Fruit fly (Drosophila melanogaster): Measurements from ENCODE around the gene CG18577.

CG18577 gene

dm6 chr3R:11216156-11216630 lies 20.3 kb downstream of the CG18577 start, which contains the start of the genes RpS25 and CG4820 (continued):
- TF ChIP-seq Sox14 (GFP tag; optimal IDR thresholded peaks at IDR 0.05): peak; percentile 83
- TF ChIP-seq CG15336 (GFP tag; IDR thresholded peaks at IDR 0.05): peak; percentile 24; the same call in 1 of the 2 replicates
- TF ChIP-seq lz (GFP tag; optimal IDR thresholded peaks at IDR 0.05): peak; percentile 91
- TF ChIP-seq CG11294 (GFP tag; IDR thresholded peaks at IDR 0.05): 0 out of 2 replicates have a peak, but pooled peaks have one; percentile 36
- peak; percentile 82 for TF ChIP-seq CG34406 (GFP tag; optimal IDR thresholded peaks at IDR 0.05)
- TF ChIP-seq CG6792 (GFP tag; optimal IDR thresholded peaks at IDR 0.05): peak; percentile 77
- peak; percentile 53 for TF ChIP-seq CG11902 (GFP tag; optimal IDR thresholded peaks at IDR 0.05)
- TF ChIP-seq CG9139 (GFP tag; optimal IDR thresholded peaks at IDR 0.05): peak; percentile 75
- TF ChIP-seq Ets21C (GFP tag; optimal IDR thresholded peaks at IDR 0.05): peak; percentile 64
- TF ChIP-seq Eip93F (GFP tag; optimal IDR thresholded peaks at IDR 0.05): no peak
- peak; percentile 76 for TF ChIP-seq CG10669 (GFP tag; optimal IDR thresholded peaks at IDR 0.05)
- peak in 1 of 2 experiments; percentile 84 for TF ChIP-seq salr (GFP tag; optimal IDR thresholded peaks at IDR 0.05)
- TF ChIP-seq vri (GFP tag; optimal IDR thresholded peaks at IDR 0.05): peak; percentile 87
- TF ChIP-seq dac (GFP tag; optimal IDR thresholded peaks at IDR 0.05): peak; percentile 64
- peak; percentile 89 for TF ChIP-seq Sox102F (GFP tag; optimal IDR thresholded peaks at IDR 0.05)
- peak; percentile 85 for TF ChIP-seq Eip75B (GFP tag; optimal IDR thresholded peaks at IDR 0.05)
- peak; percentile 77; the same call in 2 of the 3 replicates for TF ChIP-seq CG6163 (GFP tag; IDR thresholded peaks at IDR 0.05)
- TF ChIP-seq CG6854 (GFP tag; optimal IDR thresholded peaks at IDR 0.05): peak; percentile 97
- peak; percentile 87 for TF ChIP-seq achi (GFP tag; optimal IDR thresholded peaks at IDR 0.05)

- peak; percentile 87 for TF ChIP-seq fkh (GFP tag; optimal IDR thresholded peaks at IDR 0.05)
- TF ChIP-seq Sox14 (GFP tag; optimal IDR thresholded peaks at IDR 0.05): peak; percentile 53
- peak; percentile 35 for TF ChIP-seq Eip78C (GFP tag)
- no peak for TF ChIP-seq net (GFP tag; optimal IDR thresholded peaks at IDR 0.05)
- 0 out of 2 replicates have a peak, but pooled peaks have one; percentile 10 for TF ChIP-seq CG15336 (GFP tag; IDR thresholded peaks at IDR 0.05)
- TF ChIP-seq Sox102F (GFP tag; optimal IDR thresholded peaks at IDR 0.05): no peak
- TF ChIP-seq acj6 (GFP tag; optimal IDR thresholded peaks at IDR 0.05): no peak
- TF ChIP-seq Eip75B (GFP tag; optimal IDR thresholded peaks at IDR 0.05): peak; percentile 2
- TF ChIP-seq vri (GFP tag; optimal IDR thresholded peaks at IDR 0.05): peak; percentile 97
- peak; percentile 33 for TF ChIP-seq esn (GFP tag; optimal IDR thresholded peaks at IDR 0.05)
Observed at dm6 chr3R:11219883-11220282, 24.0 kb downstream of the CG18577 start, which contains the start of gene CG6689. CG6689 (minus strand) TSS chr3R:11220064.

- TF ChIP-seq CG9139 (GFP tag; optimal IDR thresholded peaks at IDR 0.05) (peak; percentile 75), vri (GFP tag; optimal IDR thresholded peaks at IDR 0.05) (peak; percentile 86), Ets96B (tag; optimal IDR thresholded peaks at IDR 0.05) (peak; percentile 59), Smox (GFP tag; optimal IDR thresholded peaks at IDR 0.05) (peak; percentile 63), CG31627 (GFP tag; optimal IDR thresholded peaks at IDR 0.05) (peak; percentile 22), dsx (GFP tag; optimal IDR thresholded peaks at IDR 0.05; ENCODE audit: poor library complexity, severe bottlenecking) (peak; percentile 75), CG10669 (GFP tag; optimal IDR thresholded peaks at IDR 0.05) (peak; percentile 61), eg (GFP tag; IDR thresholded peaks at IDR 0.05) (peak; percentile 72; the same call in 2 of the 3 replicates), Blimp-1 (GFP tag; optimal IDR thresholded peaks at IDR 0.05) (peak; percentile 38), cyc (GFP tag; optimal IDR thresholded peaks at IDR 0.05) (peak; percentile 41), CG6808 (GFP tag; optimal IDR thresholded peaks at IDR 0.05) (peak; percentile 67), fkh (GFP tag; optimal IDR thresholded peaks at IDR 0.05) (peak; percentile 28), fd59A (GFP tag; optimal IDR thresholded peaks at IDR 0.05) (peak; percentile 23), CG6792 (GFP tag; optimal IDR thresholded peaks at IDR 0.05) (peak; percentile 43), OdsH (GFP tag; optimal IDR thresholded peaks at IDR 0.05) (no peak), spab (GFP tag; optimal IDR thresholded peaks at IDR 0.05) (no peak), Sox14 (GFP tag; optimal IDR thresholded peaks at IDR 0.05) (peak; percentile 53), acj6 (GFP tag; optimal IDR thresholded peaks at IDR 0.05) (no peak), Hr39 (GFP tag; optimal IDR thresholded peaks at IDR 0.05) (peak; percentile 34), CG11902 (GFP tag; optimal IDR thresholded peaks at IDR 0.05) (no peak), Sox15 (GFP tag; optimal IDR thresholded peaks at IDR 0.05) (no peak), CG11762 (GFP tag; optimal IDR thresholded peaks at IDR 0.05; ENCODE audit: insufficient read depth) (peak; percentile 51), Met (GFP tag; optimal IDR thresholded peaks at IDR 0.05) (peak; percentile 73), Lpt (GFP tag; optimal IDR thresholded peaks at IDR 0.05) (peak; percentile 11), CG8632 (GFP tag; optimal IDR thresholded peaks at IDR 0.05) (peak; percentile 40), Ets21C (GFP tag; optimal IDR thresholded peaks at IDR 0.05) (peak; percentile 28), lz (GFP tag; optimal IDR thresholded peaks at IDR 0.05) (peak; percentile 54), pdm3 (GFP tag; optimal IDR thresholded peaks at IDR 0.05) (peak; percentile 64), CG4318 (GFP tag; optimal IDR thresholded peaks at IDR 0.05) (no peak), net (GFP tag; optimal IDR thresholded peaks at IDR 0.05) (peak; percentile 77)
Observed at dm6 chr3R:11221437-11222230, 25.7 kb downstream of the CG18577 start, which contains the start of the genes CG6693 and RpL3. CG6693 (minus strand) TSS chr3R:11221639. RpL3 (plus strand) TSS chr3R:11221894.

Data from whole organism, prepupa.